Worm (Caenorhabditis elegans) whole organism, early embryonic: ENCODE results near the gene perm-5.

ENCODE experiments used
- B0310.2 ChIP-seq: sonication (generic microtip); optimal IDR thresholded peaks from 2 replicates; lab custom pipeline; 2016; ENCODE audit warnings: mild to moderate bottlenecking, missing genetic modification characterization, missing compliant biosample characterization
- F13C5.2 ChIP-seq: sonication (generic microtip); optimal IDR thresholded peaks from 2 replicates; lab custom pipeline; 2017; ENCODE audit warnings: mild to moderate bottlenecking, missing genetic modification characterization, inconsistent platforms, missing compliant biosample characterization
- aly-1 ChIP-seq: sonication (generic microtip); optimal IDR thresholded peaks from 2 replicates; lab custom pipeline; 2016; ENCODE audit warnings: missing genetic modification characterization, missing compliant biosample characterization
- ama-1 ChIP-seq: fragments of 150-350 bp; optimal IDR thresholded peaks from 2 replicates; lab custom pipeline; 2014
- ceh-13 ChIP-seq: fragments of 200-800 bp; sonication (Bioruptor generic); optimal IDR thresholded peaks from 2 replicates; lab custom pipeline; 2018; ENCODE audit warnings: mild to moderate bottlenecking, missing genetic modification characterization, missing compliant biosample characterization
- ceh-36 ChIP-seq: sonication (generic microtip); optimal IDR thresholded peaks from 2 replicates; lab custom pipeline; 2016; ENCODE audit warnings: missing genetic modification characterization, inconsistent platforms, missing compliant biosample characterization
- ets-7 ChIP-seq: sonication (generic microtip); optimal IDR thresholded peaks from 2 replicates; lab custom pipeline; 2016; ENCODE audit warnings: missing genotype, missing genetic modification characterization, missing compliant biosample characterization
- flt-1 ChIP-seq: fragments of 200-800 bp; sonication (Bioruptor generic); IDR thresholded peaks from 2 replicates; pipeline ENCODE4 v1.3.6; 2022; ENCODE audit warnings: missing genetic modification characterization, missing compliant biosample characterization
- hmbx-1 ChIP-seq: sonication (generic microtip); optimal IDR thresholded peaks from 2 replicates; lab custom pipeline; 2016; ENCODE audit warnings: mild to moderate bottlenecking, missing genetic modification characterization, missing compliant biosample characterization
- hmg-4 ChIP-seq: fragments of 200-800 bp; sonication (Bioruptor generic); optimal IDR thresholded peaks from 2 replicates; lab custom pipeline; 2018; ENCODE audit warnings: mild to moderate bottlenecking, missing genetic modification characterization, missing compliant biosample characterization
- hnd-1 ChIP-seq: sonication (generic microtip); optimal IDR thresholded peaks from 2 replicates; lab custom pipeline; 2016; ENCODE audit warnings: missing genetic modification characterization, missing compliant biosample characterization
- pes-1 ChIP-seq: fragments of 200-800 bp; sonication (Bioruptor generic); IDR thresholded peaks from 2 replicates; pipeline ENCODE4 v1.3.6; 2022; ENCODE audit warnings: missing genetic modification reagents, missing genetic modification characterization, missing compliant biosample characterization
- scrt-1 ChIP-seq: fragments of 200-800 bp; sonication (Bioruptor generic); IDR thresholded peaks from 2 replicates; pipeline ENCODE4 v1.3.6; 2022; ENCODE audit warnings: missing genetic modification characterization, missing compliant biosample characterization
- sea-1 ChIP-seq: fragments of 200-800 bp; sonication (Bioruptor generic); conservative IDR thresholded peaks from 2 replicates; pipeline ENCODE4 v1.3.6; 2022; ENCODE audit warnings: missing genetic modification characterization, missing compliant biosample characterization
- tbx-11 ChIP-seq: fragments of 200-800 bp; sonication (Bioruptor generic); IDR thresholded peaks from 2 replicates; pipeline ENCODE4 v1.3.6; 2022; ENCODE audit warnings: missing genetic modification characterization, missing compliant biosample characterization
- tbx-37 ChIP-seq: fragments of 200-800 bp; sonication (Bioruptor generic); conservative IDR thresholded peaks from 2 replicates; pipeline ENCODE4 v1.3.6; 2022; ENCODE audit warnings: missing genetic modification reagents, missing genetic modification characterization, missing compliant biosample characterization
- tra-4 ChIP-seq: sonication (generic microtip); optimal IDR thresholded peaks from 2 replicates; lab custom pipeline; 2017; ENCODE audit warnings: missing genetic modification characterization, missing compliant biosample characterization

The perm-5 gene

ce11 chrIV:5665353-5665918 lies 37.8 kb downstream of the perm-5 start:
- no peak for TF ChIP-seq B0310.2 (tag; lab: Kevin White, UChicago)
- no peak for TF ChIP-seq sea-1 (GFP tag; lab: Robert Waterston, UW)
- TF ChIP-seq aly-1 (tag; lab: Kevin White, UChicago) = no peak
- TF ChIP-seq F13C5.2 (tag; lab: Kevin White, UChicago) = no peak
- TF ChIP-seq tbx-11 (GFP tag; lab: Robert Waterston, UW) = no peak
- no peak for TF ChIP-seq tbx-37 (GFP tag; lab: Robert Waterston, UW)
- no peak for TF ChIP-seq flt-1 (GFP tag; lab: Robert Waterston, UW)
- no peak for TF ChIP-seq ceh-36 (tag; lab: Kevin White, UChicago)
- TF ChIP-seq ets-7 (tag; lab: Kevin White, UChicago) = no peak

- no peak for TF ChIP-seq ets-7 (tag; lab: Kevin White, UChicago)
- no peak for TF ChIP-seq tbx-37 (GFP tag; lab: Robert Waterston, UW)
- TF ChIP-seq ceh-13 = no peak
- TF ChIP-seq B0310.2 (tag; lab: Kevin White, UChicago) = no peak
- TF ChIP-seq tra-4 = no peak
- TF ChIP-seq tbx-11 (GFP tag; lab: Robert Waterston, UW) = no peak
- no peak for TF ChIP-seq hnd-1 (tag; lab: Kevin White, UChicago)
- TF ChIP-seq F13C5.2 (tag; lab: Kevin White, UChicago) = no peak
- no peak for TF ChIP-seq ama-1 (lab: Kevin White, UChicago)
- TF ChIP-seq pes-1 (GFP tag; lab: Robert Waterston, UW) = no peak
These were observed 38.8 kb downstream of the perm-5 start, which contains the start of gene bec-1 for ce11 chrIV:5664375-5665004. Gene bec-1 (minus strand): TSS chrIV:5664425.

- TF ChIP-seq sea-1 (GFP tag; lab: Robert Waterston, UW) = no peak
- no peak for TF ChIP-seq ama-1 (lab: Kevin White, UChicago)
- no peak for TF ChIP-seq B0310.2 (tag; lab: Kevin White, UChicago)
- TF ChIP-seq flt-1 (GFP tag; lab: Robert Waterston, UW) = no peak
These were observed 40.4 kb downstream of the perm-5 start for ce11 chrIV:5662886-5663285.

ce11 chrIV:5662073-5662472 lies 41.2 kb downstream of the perm-5 start:
- no peak for TF ChIP-seq tbx-11 (GFP tag; lab: Robert Waterston, UW)
- TF ChIP-seq ama-1 (lab: Kevin White, UChicago) = no peak
- no peak for TF ChIP-seq flt-1 (GFP tag; lab: Robert Waterston, UW)
- no peak for TF ChIP-seq tra-4
- no peak for TF ChIP-seq B0310.2 (tag; lab: Kevin White, UChicago)
- TF ChIP-seq hnd-1 (tag; lab: Kevin White, UChicago) = no peak
- no peak for TF ChIP-seq ceh-36 (tag; lab: Kevin White, UChicago)
- TF ChIP-seq sea-1 (GFP tag; lab: Robert Waterston, UW) = no peak
- no peak for TF ChIP-seq aly-1 (tag; lab: Kevin White, UChicago)
- no peak for TF ChIP-seq scrt-1
- TF ChIP-seq ceh-13 = no peak
- no peak for TF ChIP-seq hmbx-1 (tag; lab: Kevin White, UChicago)
- TF ChIP-seq pes-1 (GFP tag; lab: Robert Waterston, UW) = no peak

ce11 chrIV:5660239-5660638 lies 43.0 kb downstream of the perm-5 start, which contains the start of gene skn-1:
Gene skn-1 (minus strand): TSS chrIV:5660384.
- TF ChIP-seq hmg-4 (no peak), tbx-37 (GFP tag; lab: Robert Waterston, UW) (no peak), ceh-36 (tag; lab: Kevin White, UChicago) (no peak), ama-1 (lab: Kevin White, UChicago) (no peak), hnd-1 (tag; lab: Kevin White, UChicago) (no peak), scrt-1 (no peak), pes-1 (GFP tag; lab: Robert Waterston, UW) (no peak), tra-4 (no peak), tbx-11 (GFP tag; lab: Robert Waterston, UW) (no peak), B0310.2 (tag; lab: Kevin White, UChicago) (no peak), ceh-13 (no peak)

- TF ChIP-seq hmbx-1 (tag; lab: Kevin White, UChicago) (no peak), pes-1 (GFP tag; lab: Robert Waterston, UW) (no peak), scrt-1 (no peak), tra-4 (no peak), aly-1 (tag; lab: Kevin White, UChicago) (no peak), hnd-1 (tag; lab: Kevin White, UChicago) (no peak), ama-1 (lab: Kevin White, UChicago) (no peak), ets-7 (tag; lab: Kevin White, UChicago) (no peak), hmg-4 (no peak), sea-1 (GFP tag; lab: Robert Waterston, UW) (no peak), B0310.2 (tag; lab: Kevin White, UChicago) (no peak)
These were observed 43.8 kb downstream of the perm-5 start for ce11 chrIV:5659461-5659860.

- TF ChIP-seq sea-1 (GFP tag; lab: Robert Waterston, UW) = no peak
- TF ChIP-seq hmg-4 = no peak
- TF ChIP-seq tbx-11 (GFP tag; lab: Robert Waterston, UW) = no peak
- no peak for TF ChIP-seq B0310.2 (tag; lab: Kevin White, UChicago)
These were observed 44.4 kb downstream of the perm-5 start for ce11 chrIV:5658897-5659296.

ce11 chrIV:5658225-5658624 lies 45.0 kb downstream of the perm-5 start:
- TF ChIP-seq F13C5.2 (tag; lab: Kevin White, UChicago) (no peak), B0310.2 (tag; lab: Kevin White, UChicago) (no peak), tra-4 (no peak), pes-1 (GFP tag; lab: Robert Waterston, UW) (no peak), hmbx-1 (tag; lab: Kevin White, UChicago) (no peak), hnd-1 (tag; lab: Kevin White, UChicago) (no peak), tbx-11 (GFP tag; lab: Robert Waterston, UW) (no peak)
